Fruit fly (Drosophila melanogaster) whole organism, prepupa: ENCODE measurements around the gene aurA.

Experiments
- Blimp-1 ChIP-seq: fragments of 200-800 bp; sonication (Bioruptor generic); optimal IDR thresholded peaks from 3 replicates; lab custom pipeline; 2017; ENCODE audit warnings: missing biosample characterization, missing genetic modification characterization, mild to moderate bottlenecking, moderate library complexity, missing genetic modification reagents
- CG10631 ChIP-seq: fragments of 200-800 bp; sonication (Bioruptor generic); optimal IDR thresholded peaks from 2 replicates; lab custom pipeline; 2016; ENCODE audit warnings: missing biosample characterization, missing genetic modification characterization
- CG11294 ChIP-seq: fragments of 200-800 bp; sonication (Bioruptor generic); IDR thresholded peaks from 2 replicates; pipeline ENCODE4 v1.3.6; 2022; ENCODE audit warnings: missing biosample characterization, missing genetic modification characterization
- CG11762 ChIP-seq: fragments of 200-800 bp; sonication (Bioruptor generic); optimal IDR thresholded peaks from 3 replicates; lab custom pipeline; 2016; ENCODE audit warnings: missing biosample characterization, missing genetic modification characterization; ENCODE audit not compliant: insufficient read depth
- CG15336 ChIP-seq: fragments of 200-800 bp; sonication (Bioruptor generic); IDR thresholded peaks from 2 replicates; pipeline ENCODE4 v1.3.6; 2022; ENCODE audit warnings: missing biosample characterization, missing genetic modification characterization
- CG16779 ChIP-seq: fragments of 200-800 bp; sonication (Bioruptor generic); optimal IDR thresholded peaks from 3 replicates; lab custom pipeline; 2017; ENCODE audit warnings: missing biosample characterization, mild to moderate bottlenecking, missing genetic modification characterization
- CG3032 ChIP-seq: fragments of 200-800 bp; optimal IDR thresholded peaks from 2 replicates; lab custom pipeline; 2019; ENCODE audit warnings: missing biosample characterization, mild to moderate bottlenecking, missing genetic modification characterization, moderate library complexity
- CG31627 ChIP-seq: fragments of 200-800 bp; sonication (Bioruptor generic); optimal IDR thresholded peaks from 3 replicates; lab custom pipeline; 2016; ENCODE audit warnings: missing biosample characterization, missing genetic modification characterization
- CG32006 ChIP-seq: fragments of 200-800 bp; sonication (Bioruptor generic); optimal IDR thresholded peaks from 3 replicates; lab custom pipeline; 2017; ENCODE audit warnings: missing biosample characterization, mild to moderate bottlenecking, missing genetic modification characterization
- CG34406 ChIP-seq: fragments of 200-800 bp; sonication (Bioruptor generic); optimal IDR thresholded peaks from 3 replicates; lab custom pipeline; 2016; ENCODE audit warnings: missing biosample characterization, missing genetic modification characterization
- CG4318 ChIP-seq: fragments of 200-800 bp; sonication (Bioruptor generic); optimal IDR thresholded peaks from 3 replicates; lab custom pipeline; 2017; ENCODE audit warnings: missing biosample characterization, mild to moderate bottlenecking, missing genetic modification characterization
- CG6276 ChIP-seq: fragments of 200-800 bp; sonication (Bioruptor generic); optimal IDR thresholded peaks from 2 replicates; lab custom pipeline; 2017; ENCODE audit warnings: missing biosample characterization, mild to moderate bottlenecking, missing genetic modification characterization
- CG6854 ChIP-seq: fragments of 200-800 bp; sonication (Bioruptor generic); optimal IDR thresholded peaks from 2 replicates; lab custom pipeline; 2017; ENCODE audit warnings: missing biosample characterization, mild to moderate bottlenecking, missing genetic modification characterization
- CG7368 ChIP-seq: fragments of 200-800 bp; sonication (Bioruptor generic); optimal IDR thresholded peaks from 3 replicates; lab custom pipeline; 2016; ENCODE audit warnings: missing biosample characterization, missing genetic modification characterization
- CG8119 ChIP-seq: fragments of 200-800 bp; sonication (Bioruptor generic); IDR thresholded peaks from 3 replicates; pipeline ENCODE4 v1.3.6; 2022; ENCODE audit warnings: missing biosample characterization, missing genetic modification characterization
- CG8319 ChIP-seq: fragments of 200-800 bp; sonication (Bioruptor generic); optimal IDR thresholded peaks from 3 replicates; lab custom pipeline; 2016; ENCODE audit warnings: missing biosample characterization, missing genetic modification characterization
- Eip75B ChIP-seq: fragments of 200-800 bp; sonication (Bioruptor generic); optimal IDR thresholded peaks from 3 replicates; lab custom pipeline; 2016; ENCODE audit warnings: missing biosample characterization, missing genetic modification characterization
- Eip93F ChIP-seq: fragments of 200-800 bp; sonication (Bioruptor generic); optimal IDR thresholded peaks from 2 replicates; lab custom pipeline; 2016; ENCODE audit warnings: missing biosample characterization, mild to moderate bottlenecking, missing genetic modification characterization
- Gug ChIP-seq: fragments of 200-800 bp; sonication (Bioruptor generic); IDR thresholded peaks from 2 replicates; pipeline ENCODE4 v1.3.6; 2022; ENCODE audit warnings: missing biosample characterization, missing genetic modification characterization
- Hr38 ChIP-seq: sonication (Bioruptor generic); optimal IDR thresholded peaks from 2 replicates; lab custom pipeline; 2016; ENCODE audit warnings: missing biosample characterization, missing genetic modification characterization
- Hr39 ChIP-seq: fragments of 200-800 bp; sonication (Bioruptor generic); optimal IDR thresholded peaks from 2 replicates; lab custom pipeline; 2016; ENCODE audit warnings: missing biosample characterization, missing genetic modification characterization
- Hr4 ChIP-seq: fragments of 200-800 bp; sonication (Bioruptor generic); optimal IDR thresholded peaks from 3 replicates; lab custom pipeline; 2016; ENCODE audit warnings: missing biosample characterization, missing genetic modification characterization
- Lpt ChIP-seq: fragments of 200-800 bp; sonication (Bioruptor generic); optimal IDR thresholded peaks from 3 replicates; lab custom pipeline; 2016; ENCODE audit warnings: missing biosample characterization, missing genetic modification characterization
- OdsH ChIP-seq: fragments of 200-800 bp; sonication (Bioruptor generic); optimal IDR thresholded peaks from 3 replicates; lab custom pipeline; 2016; ENCODE audit warnings: missing biosample characterization, missing genetic modification characterization
- Smox ChIP-seq: fragments of 200-800 bp; sonication (Bioruptor generic); optimal IDR thresholded peaks from 3 replicates; lab custom pipeline; 2016; ENCODE audit warnings: missing biosample characterization, missing genetic modification characterization
- Sox102F ChIP-seq: fragments of 200-800 bp; sonication (Bioruptor generic); optimal IDR thresholded peaks from 2 replicates; lab custom pipeline; 2016; ENCODE audit warnings: missing biosample characterization, mild to moderate bottlenecking, missing genetic modification characterization
- achi ChIP-seq: fragments of 200-800 bp; sonication (Bioruptor generic); optimal IDR thresholded peaks from 3 replicates; lab custom pipeline; 2016; ENCODE audit warnings: missing biosample characterization, missing genetic modification characterization
- acj6 ChIP-seq: fragments of 200-800 bp; sonication (Bioruptor generic); optimal IDR thresholded peaks from 3 replicates; lab custom pipeline; 2016; ENCODE audit warnings: missing biosample characterization, missing genetic modification characterization
- cyc ChIP-seq: fragments of 200-800 bp; sonication (Bioruptor generic); optimal IDR thresholded peaks from 3 replicates; lab custom pipeline; 2016; ENCODE audit warnings: missing biosample characterization, missing genetic modification characterization
- eg ChIP-seq: fragments of 200-800 bp; sonication (Bioruptor generic); IDR thresholded peaks from 3 replicates; pipeline ENCODE4 v1.3.6; 2022; ENCODE audit warnings: missing biosample characterization, missing genetic modification characterization
- esn ChIP-seq: fragments of 200-800 bp; sonication (Bioruptor generic); optimal IDR thresholded peaks from 2 replicates; lab custom pipeline; 2016; ENCODE audit warnings: missing biosample characterization, mild to moderate bottlenecking, missing genetic modification characterization, moderate library complexity
- fd85E ChIP-seq: fragments of 200-800 bp; sonication (Bioruptor generic); optimal IDR thresholded peaks from 3 replicates; lab custom pipeline; 2016; ENCODE audit warnings: missing biosample characterization, missing genetic modification characterization
- net ChIP-seq: fragments of 200-800 bp; sonication (Bioruptor generic); optimal IDR thresholded peaks from 3 replicates; lab custom pipeline; 2016; ENCODE audit warnings: missing biosample characterization, missing genetic modification characterization
- salr ChIP-seq, 2 experiments: fragments of 200-800 bp; sonication (Bioruptor generic); optimal IDR thresholded peaks; 3 replicates each; lab custom pipeline; 2016 to 2018; ENCODE audit warnings: missing biosample characterization in 2 of 2, missing genetic modification characterization in 2 of 2, mild to moderate bottlenecking in 1 of 2
- spab ChIP-seq: fragments of 200-800 bp; sonication (Bioruptor generic); optimal IDR thresholded peaks from 2 replicates; lab custom pipeline; 2017; ENCODE audit warnings: missing biosample characterization, mild to moderate bottlenecking, missing genetic modification characterization, missing genetic modification reagents
- svp ChIP-seq: fragments of 200-800 bp; sonication (Bioruptor generic); peaks from one replicate; lab custom pipeline; 2016; ENCODE audit warnings: missing biosample characterization, missing genetic modification characterization
- topi ChIP-seq: fragments of 200-800 bp; sonication (Bioruptor generic); optimal IDR thresholded peaks from 3 replicates; lab custom pipeline; 2016; ENCODE audit warnings: missing biosample characterization, missing genetic modification characterization

The aurA gene

DNA sequence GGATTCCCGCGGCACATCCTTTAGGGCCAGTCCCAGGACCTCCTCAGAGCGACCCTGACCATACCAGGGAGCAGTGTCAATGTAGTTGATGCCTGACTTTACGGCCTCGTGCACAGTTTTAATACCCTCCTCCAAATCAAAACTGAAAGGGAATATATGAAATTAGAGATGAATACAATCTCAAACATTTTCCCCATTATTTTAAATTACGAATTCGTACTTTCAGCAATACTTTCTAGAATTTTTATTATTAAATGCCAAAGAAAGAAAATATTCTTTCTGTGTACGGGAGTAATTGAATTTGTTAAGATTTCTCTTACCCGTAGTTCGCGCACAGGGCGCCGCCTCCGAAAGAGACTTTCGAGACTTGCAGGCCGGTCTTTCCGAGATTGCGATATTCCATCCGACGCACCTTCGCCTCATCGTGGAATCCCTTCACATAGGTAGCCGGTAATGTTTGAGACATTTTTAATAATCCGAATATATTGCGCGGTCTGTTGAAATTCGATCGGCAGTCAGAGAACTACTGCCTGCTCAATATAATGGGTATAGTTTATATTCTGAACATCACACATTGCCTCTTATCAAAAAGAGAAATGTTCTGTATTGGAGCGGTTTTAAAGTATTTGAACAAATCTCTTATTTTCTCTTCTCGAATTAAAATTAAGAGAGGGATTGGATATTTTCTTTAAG lies 17.1 kb downstream of the aurA start, which contains the start of gene CG18547 (continued):
- TF ChIP-seq Sox102F = peak; percentile 64
- no peak for TF ChIP-seq CG4318 (GFP tag; lab: Kevin White, UChicago)
- peak; percentile 46 for TF ChIP-seq esn
- no peak for TF ChIP-seq fd85E (GFP tag; lab: Kevin White, UChicago)
- no peak for TF ChIP-seq CG8319 (GFP tag; lab: Kevin White, UChicago)
- TF ChIP-seq net = peak; percentile 14
- TF ChIP-seq acj6 (GFP tag; lab: Kevin White, UChicago) = peak; percentile 51
- TF ChIP-seq Hr38 (GFP tag; lab: Kevin White, UChicago) = no peak
- 0 out of 3 replicates have a peak, but pooled peaks have one; percentile 40 for TF ChIP-seq CG8119 (GFP tag; lab: Robert Waterston, UW)
- peak; percentile 9 for TF ChIP-seq achi
- TF ChIP-seq topi = peak; percentile 54
- peak; percentile 82 for TF ChIP-seq svp (GFP tag; lab: Kevin White, UChicago)
- peak; percentile 32 for TF ChIP-seq CG7368
- TF ChIP-seq Gug = 0 out of 2 replicates have a peak, but pooled peaks have one; percentile 20
- peak; percentile 43 for TF ChIP-seq CG34406 (GFP tag; lab: Kevin White, UChicago)
- peak; percentile 26 for TF ChIP-seq Hr4 (GFP tag; lab: Kevin White, UChicago)
- peak; percentile 40 for TF ChIP-seq CG3032 (tag; lab: Kevin White, UChicago)
- no peak for TF ChIP-seq CG11294 (GFP tag; lab: Robert Waterston, UW)
- peak; percentile 49 for TF ChIP-seq cyc
- TF ChIP-seq Lpt = peak; percentile 3
- TF ChIP-seq CG16779 = no peak
- peak; percentile 49 for TF ChIP-seq Eip75B
- TF ChIP-seq CG6854 = no peak
- peak; percentile 25 for TF ChIP-seq CG32006 (GFP tag; lab: Kevin White, UChicago)
- peak; percentile 41 for TF ChIP-seq Smox (GFP tag; lab: Kevin White, UChicago)
- TF ChIP-seq salr (GFP tag; optimal IDR thresholded peaks at IDR 0.05; lab: Kevin White, UChicago) = no peak
- TF ChIP-seq CG31627 (GFP tag; lab: Kevin White, UChicago) = peak; percentile 59
- no peak for TF ChIP-seq spab (GFP tag; lab: Kevin White, UChicago)
- no peak for TF ChIP-seq CG6276 (GFP tag; lab: Kevin White, UChicago)
- peak; percentile 41 for TF ChIP-seq CG10631 (GFP tag; lab: Kevin White, UChicago)

dm6 chr3R:11981962-11982361 lies 19.0 kb downstream of the aurA start, which contains the start of gene CG12224:
TSS of gene CG12224 (minus strand) at chr3R:11982062.
- TF ChIP-seq Lpt (no peak), OdsH (GFP tag; lab: Kevin White, UChicago) (no peak), CG11762 (GFP tag; lab: Kevin White, UChicago) (no peak), svp (GFP tag; lab: Kevin White, UChicago) (no peak), Hr39 (GFP tag; lab: Kevin White, UChicago) (no peak), Blimp-1 (GFP tag; lab: Kevin White, UChicago) (no peak), Gug (no peak), Hr4 (GFP tag; lab: Kevin White, UChicago) (no peak), acj6 (GFP tag; lab: Kevin White, UChicago) (no peak), CG15336 (GFP tag; lab: Robert Waterston, UW) (no peak), eg (GFP tag; lab: Robert Waterston, UW) (no peak), CG7368 (no peak)

dm6 chr3R:11982547-11982946 lies 19.6 kb downstream of the aurA start:
- TF ChIP-seq Eip93F (GFP tag; lab: Kevin White, UChicago) (peak; percentile 53), achi (no peak)
